Fruit fly (Drosophila melanogaster) whole organism, embryonic: Measurements from ENCODE around the gene CG7484.

Source experiments
- CG13624 ChIP-seq: fragments of 200-800 bp; sonication (Bioruptor generic); optimal IDR thresholded peaks from 2 replicates; lab custom pipeline; 2016; ENCODE audit warnings: missing biosample characterization, missing genetic modification characterization
- CG14710 ChIP-seq: fragments of 200-800 bp; sonication (Bioruptor generic); optimal IDR thresholded peaks from 3 replicates; lab custom pipeline; 2019; ENCODE audit warnings: missing biosample characterization, mild to moderate bottlenecking, missing genetic modification characterization, moderate library complexity
- CG15073 ChIP-seq: fragments of 200-800 bp; sonication (Bioruptor generic); optimal IDR thresholded peaks from 2 replicates; lab custom pipeline; 2016; ENCODE audit warnings: missing biosample characterization, missing genetic modification characterization
- CG15514 ChIP-seq: fragments of 200-800 bp; sonication (Bioruptor generic); optimal IDR thresholded peaks from 3 replicates; lab custom pipeline; 2017; ENCODE audit warnings: missing biosample characterization, missing genetic modification characterization, mild to moderate bottlenecking, moderate library complexity, missing genetic modification reagents
- CG17385 ChIP-seq: fragments of 200-800 bp; sonication (Bioruptor generic); optimal IDR thresholded peaks from 3 replicates; lab custom pipeline; 2018; ENCODE audit warnings: missing biosample characterization, mild to moderate bottlenecking, missing genetic modification characterization
- CG18476 ChIP-seq: fragments of 200-800 bp; sonication (Bioruptor generic); optimal IDR thresholded peaks from 2 replicates; lab custom pipeline; 2016; ENCODE audit warnings: missing biosample characterization, mild to moderate bottlenecking, missing genetic modification characterization
- CG18619 ChIP-seq: fragments of 200-800 bp; sonication (Bioruptor generic); optimal IDR thresholded peaks from 3 replicates; lab custom pipeline; 2017; ENCODE audit warnings: missing biosample characterization, mild to moderate bottlenecking, missing genetic modification characterization
- CG2678 ChIP-seq: fragments of 200-800 bp; sonication (Bioruptor generic); optimal IDR thresholded peaks from 3 replicates; lab custom pipeline; 2019; ENCODE audit warnings: missing biosample characterization, mild to moderate bottlenecking, missing genetic modification characterization, moderate library complexity
- CG34376 ChIP-seq: fragments of 200-800 bp; sonication (Bioruptor generic); optimal IDR thresholded peaks from 2 replicates; lab custom pipeline; 2018; ENCODE audit warnings: missing biosample characterization, mild to moderate bottlenecking, missing genetic modification characterization
- CG3847 ChIP-seq: fragments of 200-800 bp; sonication (Bioruptor generic); IDR thresholded peaks from 2 replicates; pipeline ENCODE4 v1.3.6; 2022; ENCODE audit warnings: missing biosample characterization, missing genetic modification characterization
- CG6813 ChIP-seq: fragments of 200-800 bp; sonication (Bioruptor generic); optimal IDR thresholded peaks from 2 replicates; lab custom pipeline; 2017; ENCODE audit warnings: missing biosample characterization, missing genetic modification characterization, mild to moderate bottlenecking, moderate library complexity, missing genetic modification reagents
- CG8290 ChIP-seq, 3 experiments: fragments of 200-800 bp; sonication (Bioruptor generic); optimal IDR thresholded peaks; 2 replicates each; lab custom pipeline; 2016 to 2019; ENCODE audit warnings: missing biosample characterization in 3 of 3, missing genetic modification characterization in 3 of 3, mild to moderate bottlenecking in 2 of 3, moderate library complexity in 1 of 3
- CG8478 ChIP-seq: fragments of >200 bp; optimal IDR thresholded peaks from 2 replicates; lab custom pipeline; 2018
- Doc3 ChIP-seq: fragments of 200-800 bp; sonication (Bioruptor generic); IDR thresholded peaks from 3 replicates; pipeline ENCODE4 v1.3.6; 2022; ENCODE audit warnings: missing biosample characterization, missing genetic modification characterization; ENCODE audit not compliant: partially characterized antibody
- E2f1 ChIP-seq: fragments of 200-800 bp; sonication (Bioruptor generic); IDR thresholded peaks from 2 replicates; pipeline ENCODE4 v1.3.6; 2022; ENCODE audit warnings: missing biosample characterization, missing genetic modification characterization
- Eip74EF ChIP-seq, 2 experiments: fragments of 200-800 bp in 1 of 2; fragments of >200 bp in 1 of 2; sonication (Bioruptor generic) in 1 of 2; optimal IDR thresholded peaks; 2 replicates each; lab custom pipeline; 2017 to 2019; ENCODE audit warnings: missing biosample characterization in 2 of 2, missing genetic modification characterization in 2 of 2, mild to moderate bottlenecking in 1 of 2, moderate library complexity in 1 of 2
- GATAe ChIP-seq: fragments of 200-800 bp; sonication (Bioruptor generic); conservative IDR thresholded peaks from 2 replicates; pipeline ENCODE4 v1.3.6; 2022; ENCODE audit warnings: missing biosample characterization, missing genetic modification characterization
- HLH54F ChIP-seq: fragments of 200-800 bp; sonication (Bioruptor generic); optimal IDR thresholded peaks from 3 replicates; lab custom pipeline; 2016; ENCODE audit warnings: missing biosample characterization, missing genetic modification characterization
- Hey ChIP-seq: fragments of 200-800 bp; sonication (Bioruptor generic); optimal IDR thresholded peaks from 3 replicates; lab custom pipeline; 2018; ENCODE audit warnings: missing biosample characterization, mild to moderate bottlenecking, missing genetic modification characterization
- Hr78 ChIP-seq, 2 experiments: fragments of 200-800 bp in 1 of 2; fragments of >200 bp in 1 of 2; sonication (Bioruptor generic) in 1 of 2; optimal IDR thresholded peaks; 2 replicates each; lab custom pipeline; 2017 to 2019; ENCODE audit warnings: missing biosample characterization in 2 of 2, missing genetic modification characterization in 2 of 2, mild to moderate bottlenecking in 1 of 2, moderate library complexity in 1 of 2
- Jarid2 ChIP-seq: fragments of 200-800 bp; sonication (Bioruptor generic); optimal IDR thresholded peaks from 3 replicates; lab custom pipeline; 2017; ENCODE audit warnings: mild to moderate bottlenecking, missing biosample characterization, missing genetic modification reagents, missing genetic modification characterization
- Kr ChIP-seq: fragments of 200-800 bp; sonication (Bioruptor generic); optimal IDR thresholded peaks from 2 replicates; lab custom pipeline; 2017; ENCODE audit warnings: missing biosample characterization, mild to moderate bottlenecking, missing genetic modification characterization
- Opbp ChIP-seq: fragments of 200-800 bp; sonication (Bioruptor generic); IDR thresholded peaks from 3 replicates; pipeline ENCODE4 v1.3.6; 2022; ENCODE audit warnings: missing biosample characterization, missing genetic modification characterization; ENCODE audit not compliant: partially characterized antibody
- abd-A ChIP-seq: fragments of 200-800 bp; sonication (Bioruptor generic); optimal IDR thresholded peaks from 3 replicates; lab custom pipeline; 2019; ENCODE audit warnings: missing biosample characterization, mild to moderate bottlenecking, missing genetic modification characterization, moderate library complexity
- ara ChIP-seq: fragments of 200-800 bp; sonication (Bioruptor generic); IDR thresholded peaks from 2 replicates; pipeline ENCODE4 v1.3.6; 2022; ENCODE audit warnings: missing biosample characterization, missing genetic modification characterization
- ase ChIP-seq: fragments of 200-800 bp; sonication (Bioruptor generic); IDR thresholded peaks from 3 replicates; pipeline ENCODE4 v1.3.6; 2022; ENCODE audit warnings: missing biosample characterization, missing genetic modification characterization
- cas ChIP-seq: fragments of 200-800 bp; sonication (Bioruptor generic); IDR thresholded peaks from 2 replicates; pipeline ENCODE4 v1.3.6; 2022; ENCODE audit warnings: missing biosample characterization, missing genetic modification characterization
- cato ChIP-seq: fragments of 200-800 bp; sonication (Bioruptor generic); optimal IDR thresholded peaks from 2 replicates; lab custom pipeline; 2016; ENCODE audit warnings: missing biosample characterization, missing genetic modification characterization, borderline replicate concordance
- chif ChIP-seq, 2 experiments: fragments of 200-800 bp; sonication (Bioruptor generic); optimal IDR thresholded peaks; 3 replicates each; lab custom pipeline; 2016; ENCODE audit warnings: missing biosample characterization in 2 of 2, missing genetic modification characterization in 2 of 2
- cwo ChIP-seq: fragments of 200-800 bp; sonication (Bioruptor generic); optimal IDR thresholded peaks from 3 replicates; lab custom pipeline; 2017; ENCODE audit warnings: missing biosample characterization, missing genetic modification characterization, mild to moderate bottlenecking, moderate library complexity, missing genetic modification reagents
- eve ChIP-seq, 2 experiments: fragments of >200 bp; optimal IDR thresholded peaks; 2 replicates each; lab custom pipeline; 2017; ENCODE audit warnings: missing biosample characterization in 2 of 2, missing genetic modification characterization in 2 of 2
- ewg ChIP-seq: fragments of 200-800 bp; sonication (Bioruptor generic); optimal IDR thresholded peaks from 3 replicates; lab custom pipeline; 2017; ENCODE audit warnings: mild to moderate bottlenecking, missing biosample characterization, missing genetic modification reagents, missing genetic modification characterization
- ftz-f1 ChIP-seq: fragments of 200-800 bp; sonication (Bioruptor generic); optimal IDR thresholded peaks from 2 replicates; lab custom pipeline; 2016; ENCODE audit warnings: missing biosample characterization, missing genetic modification characterization
- insv ChIP-seq, 2 experiments: fragments of 200-800 bp; sonication (Bioruptor generic); optimal IDR thresholded peaks; 3 replicates each; lab custom pipeline; 2016 to 2018; ENCODE audit warnings: missing biosample characterization in 2 of 2, missing genetic modification characterization in 2 of 2
- jumu ChIP-seq: fragments of 200-800 bp; sonication (Bioruptor generic); optimal IDR thresholded peaks from 3 replicates; lab custom pipeline; 2016; ENCODE audit warnings: missing biosample characterization, missing genetic modification characterization
- lab ChIP-seq: fragments of 200-800 bp; sonication (Bioruptor generic); optimal IDR thresholded peaks from 3 replicates; lab custom pipeline; 2017; ENCODE audit warnings: missing biosample characterization, missing genetic modification characterization, mild to moderate bottlenecking, moderate library complexity, missing genetic modification reagents
- lbe ChIP-seq: fragments of 200-800 bp; sonication (Bioruptor generic); optimal IDR thresholded peaks from 2 replicates; lab custom pipeline; 2016; ENCODE audit warnings: missing biosample characterization, mild to moderate bottlenecking, missing genetic modification characterization
- mirr ChIP-seq: fragments of 200-800 bp; sonication (Bioruptor generic); optimal IDR thresholded peaks from 3 replicates; lab custom pipeline; 2018; ENCODE audit warnings: missing biosample characterization, mild to moderate bottlenecking, missing genetic modification characterization
- onecut ChIP-seq: fragments of 200-800 bp; sonication (Bioruptor generic); IDR thresholded peaks from 2 replicates; pipeline ENCODE4 v1.3.6; 2022; ENCODE audit warnings: missing biosample characterization, missing genetic modification characterization
- pan ChIP-seq, 4 experiments: fragments of >200 bp in 3 of 4; fragments of 200-800 bp in 1 of 4; sonication (Bioruptor generic) in 1 of 4; optimal IDR thresholded peaks in 3 of 4; IDR thresholded peaks in 1 of 4; 2 replicates each; pipeline versions ENCODE4 v1.3.6 to Lab custom; 2017 to 2022; ENCODE audit warnings: missing biosample characterization in 2 of 4, missing genetic modification characterization in 2 of 4, mixed read lengths in 1 of 4
- salm ChIP-seq: fragments of 200-800 bp; sonication (Bioruptor generic); optimal IDR thresholded peaks from 2 replicates; lab custom pipeline; 2018; ENCODE audit warnings: missing biosample characterization, mild to moderate bottlenecking, missing genetic modification characterization
- sob ChIP-seq: fragments of 200-800 bp; sonication (Bioruptor generic); IDR thresholded peaks from 2 replicates; pipeline ENCODE4 v1.3.6; 2022; ENCODE audit warnings: missing biosample characterization, missing genetic modification characterization
- tin ChIP-seq: fragments of 200-800 bp; sonication (Bioruptor generic); optimal IDR thresholded peaks from 3 replicates; lab custom pipeline; 2016; ENCODE audit warnings: missing biosample characterization, missing genetic modification characterization
- tx ChIP-seq: fragments of 200-800 bp; sonication (Bioruptor generic); optimal IDR thresholded peaks from 2 replicates; lab custom pipeline; 2016; ENCODE audit warnings: missing biosample characterization, missing genetic modification characterization
- unc-4 ChIP-seq: fragments of 200-800 bp; sonication (Bioruptor generic); IDR thresholded peaks from 2 replicates; pipeline ENCODE4 v1.3.6; 2022; ENCODE audit warnings: missing biosample characterization, missing genetic modification characterization; ENCODE audit not compliant: partially characterized antibody
- z ChIP-seq: fragments of 200-800 bp; sonication (Bioruptor generic); IDR thresholded peaks from 3 replicates; pipeline ENCODE4 v1.3.6; 2022; ENCODE audit warnings: missing biosample characterization, missing genetic modification characterization
- zen ChIP-seq: fragments of 200-800 bp; sonication (Bioruptor generic); optimal IDR thresholded peaks from 3 replicates; lab custom pipeline; 2018; ENCODE audit warnings: missing biosample characterization, mild to moderate bottlenecking, missing genetic modification characterization, moderate library complexity
- zen2 ChIP-seq: fragments of 200-800 bp; sonication (Bioruptor generic); IDR thresholded peaks from 3 replicates; pipeline ENCODE4 v1.3.6; 2022; ENCODE audit warnings: missing biosample characterization, missing genetic modification characterization; ENCODE audit not compliant: partially characterized antibody
- zfh2 ChIP-seq: fragments of 200-800 bp; sonication (Bioruptor generic); optimal IDR thresholded peaks from 2 replicates; lab custom pipeline; 2016; ENCODE audit warnings: missing biosample characterization, missing genetic modification characterization

The CG7484 gene

DNA sequence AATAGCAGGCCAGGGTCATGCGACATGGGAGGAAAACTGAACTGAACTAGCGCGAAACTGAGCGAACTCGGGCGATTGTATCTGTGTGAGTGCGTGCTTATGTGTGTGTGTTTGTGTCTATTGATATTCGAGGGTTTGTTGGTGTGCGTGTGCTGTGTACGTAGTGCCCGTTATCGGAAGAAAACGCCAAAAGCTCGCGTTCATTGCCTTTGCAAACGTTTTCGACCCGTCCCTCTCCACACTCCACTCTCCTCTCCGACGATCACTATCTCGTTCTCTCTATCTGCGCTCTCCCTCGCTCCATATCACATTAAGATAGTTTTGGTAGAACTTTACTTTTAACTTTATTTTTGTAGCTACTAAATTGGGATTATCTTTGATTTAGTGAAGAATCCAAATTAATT lies 37.5 kb upstream of the CG7484 start (continued):
- TF ChIP-seq pan (optimal IDR thresholded peaks at IDR 0.05; lab: Kevin White, UChicago): no peak
- no peak for TF ChIP-seq pan (GFP tag; optimal IDR thresholded peaks at IDR 0.05 in 1 of 2, IDR thresholded peaks at IDR 0.05 in 1 of 2)
- TF ChIP-seq cato (GFP tag; lab: Kevin White, UChicago): no peak
- TF ChIP-seq GATAe (GFP tag; lab: Robert Waterston, UW): peak; percentile 69
- TF ChIP-seq Eip74EF (GFP tag; optimal IDR thresholded peaks at IDR 0.05; lab: Kevin White, UChicago): peak in 1 of 2 experiments; percentile 81
- TF ChIP-seq CG6813 (GFP tag; lab: Kevin White, UChicago): no peak
- 0 out of 3 replicates have a peak, but pooled peaks have one; percentile 18 for TF ChIP-seq zen2 (GFP tag; lab: Robert Waterston, UW)
- TF ChIP-seq ase (GFP tag; lab: Robert Waterston, UW): no peak
- peak; percentile 74 for TF ChIP-seq CG8478 (lab: Kevin White, UChicago)
- peak; percentile 75 for TF ChIP-seq mirr (GFP tag; lab: Kevin White, UChicago)
- no peak for TF ChIP-seq CG14710 (tag; lab: Kevin White, UChicago)
- peak; percentile 37; the same call in 1 of the 2 replicates for TF ChIP-seq E2f1 (GFP tag; lab: Robert Waterston, UW)
- no peak for TF ChIP-seq CG18619 (GFP tag; lab: Kevin White, UChicago)
- peak; percentile 16 for TF ChIP-seq Hey (tag; lab: Kevin White, UChicago)
- TF ChIP-seq z (GFP tag; lab: Robert Waterston, UW): peak; percentile 85
- TF ChIP-seq CG8290 (GFP tag; optimal IDR thresholded peaks at IDR 0.05; lab: Kevin White, UChicago): no peak
- TF ChIP-seq CG8290 (tag; optimal IDR thresholded peaks at IDR 0.05; lab: Kevin White, UChicago): peak in 1 of 2 experiments; percentile 60
- TF ChIP-seq salm: no peak
- peak; percentile 8 for TF ChIP-seq CG13624 (GFP tag; lab: Kevin White, UChicago)
- TF ChIP-seq ftz-f1: peak; percentile 97
- peak; percentile 3 for TF ChIP-seq CG2678 (tag; lab: Kevin White, UChicago)
- no peak for TF ChIP-seq insv (GFP tag; optimal IDR thresholded peaks at IDR 0.05; lab: Kevin White, UChicago)
- no peak for TF ChIP-seq Doc3
- TF ChIP-seq unc-4 (GFP tag; lab: Robert Waterston, UW): no peak
- peak; percentile 47 for TF ChIP-seq CG15514 (GFP tag; lab: Kevin White, UChicago)
- peak; percentile 26 for TF ChIP-seq abd-A (tag; lab: Kevin White, UChicago)
- TF ChIP-seq CG17385 (GFP tag; lab: Kevin White, UChicago): no peak
- TF ChIP-seq HLH54F: no peak
- TF ChIP-seq Hr78 (GFP tag; optimal IDR thresholded peaks at IDR 0.05; lab: Kevin White, UChicago): peak in 1 of 2 experiments; percentile 58
- no peak for TF ChIP-seq ara
- no peak for TF ChIP-seq eve (GFP tag; optimal IDR thresholded peaks at IDR 0.05; lab: Kevin White, UChicago)
- peak; percentile 26 for TF ChIP-seq lab (GFP tag; lab: Kevin White, UChicago)
- TF ChIP-seq jumu (GFP tag; lab: Kevin White, UChicago): no peak
- TF ChIP-seq CG34376 (GFP tag; lab: Kevin White, UChicago): peak; percentile 80
- TF ChIP-seq sob (GFP tag; lab: Robert Waterston, UW): peak; percentile 55; the same call in 1 of the 2 replicates
- peak; percentile 68 for TF ChIP-seq cwo (GFP tag; lab: Kevin White, UChicago)

- TF ChIP-seq CG15073 (no peak), chif (GFP tag; optimal IDR thresholded peaks at IDR 0.05; lab: Kevin White, UChicago) (no peak), Kr (GFP tag; lab: Kevin White, UChicago) (no peak), onecut (peak; percentile 26; the same call in 1 of the 2 replicates), CG18476 (GFP tag; lab: Kevin White, UChicago) (no peak), tin (GFP tag; lab: Kevin White, UChicago) (no peak), Opbp (GFP tag; lab: Robert Waterston, UW) (0 out of 3 replicates have a peak, but pooled peaks have one; percentile 43), cas (GFP tag; lab: Robert Waterston, UW) (no peak), CG3847 (GFP tag; lab: Robert Waterston, UW) (no peak), tx (GFP tag; lab: Kevin White, UChicago) (no peak), zen (tag; lab: Kevin White, UChicago) (no peak), zfh2 (no peak), Jarid2 (GFP tag; lab: Kevin White, UChicago) (peak; percentile 72), lbe (GFP tag; lab: Kevin White, UChicago) (peak; percentile 76), ewg (GFP tag; lab: Kevin White, UChicago) (no peak)
These were observed 35.2 kb upstream of the CG7484 start, which contains the start of gene Eip74EF for dm6 chr3L:17619209-17619705. Eip74EF (minus strand) TSS chr3L:17619325.
